Worm (Caenorhabditis elegans): ENCODE data around the gene K10D11.3.

Gene K10D11.3

ce11 chrIV:13029674-13030466 is 43.9 kb upstream of the K10D11.3 start (continued):
- TF ChIP-seq unc-3 (GFP tag; conservative IDR thresholded peaks at IDR 0.05) (no peak), unc-3 (tag; optimal IDR thresholded peaks at IDR 0.05) (no peak), lim-6 (tag; optimal IDR thresholded peaks at IDR 0.05) (no peak), tbx-2 (tag; optimal IDR thresholded peaks at IDR 0.05) (peak; percentile 35), ceh-34 (tag; optimal IDR thresholded peaks at IDR 0.05) (peak; percentile 41), pag-3 (tag; optimal IDR thresholded peaks at IDR 0.05; ENCODE audit: borderline replicate concordance) (no peak), unc-86 (tag; optimal IDR thresholded peaks at IDR 0.05) (peak; percentile 16), rnt-1 (tag; optimal IDR thresholded peaks at IDR 0.05) (peak; percentile 45), ceh-9 (tag; optimal IDR thresholded peaks at IDR 0.05) (no peak), unc-55 (GFP tag; optimal IDR thresholded peaks at IDR 0.05) (peak; percentile 11), K09A11.1 (tag; optimal IDR thresholded peaks at IDR 0.05; ENCODE audit: insufficient read depth) (no peak), sdc-2 (tag; optimal IDR thresholded peaks at IDR 0.05) (peak; percentile 49), dmd-4 (tag; optimal IDR thresholded peaks at IDR 0.05; ENCODE audit: borderline replicate concordance) (no peak), pax-1 (tag; optimal IDR thresholded peaks at IDR 0.05) (no peak), hlh-15 (tag; optimal IDR thresholded peaks at IDR 0.05) (no peak), eyg-1 (tag; optimal IDR thresholded peaks at IDR 0.05) (no peak), ttx-3 (tag; optimal IDR thresholded peaks at IDR 0.05) (no peak), ceh-19 (GFP tag; optimal IDR thresholded peaks at IDR 0.05) (peak; percentile 71)

- TF ChIP-seq pqm-1 (tag; optimal IDR thresholded peaks at IDR 0.05) (no peak), ceh-34 (tag; optimal IDR thresholded peaks at IDR 0.05) (peak; percentile 79)
These were observed 43.1 kb upstream of the K10D11.3 start for ce11 chrIV:13028746-13029673.

- no peak for TF ChIP-seq ceh-34 (tag; optimal IDR thresholded peaks at IDR 0.05)
- TF ChIP-seq hlh-30 (tag; optimal IDR thresholded peaks at IDR 0.05; ENCODE audit: insufficient read depth), result no peak
- no peak for TF ChIP-seq lin-11 (tag; optimal IDR thresholded peaks at IDR 0.05)
- TF ChIP-seq fax-1 (tag; optimal IDR thresholded peaks at IDR 0.05), result peak; percentile 5
- no peak for TF ChIP-seq unc-3 (GFP tag; conservative IDR thresholded peaks at IDR 0.05)
- TF ChIP-seq unc-3 (tag; optimal IDR thresholded peaks at IDR 0.05), result no peak
- peak; percentile 68 for TF ChIP-seq ceh-14 (tag; optimal IDR thresholded peaks at IDR 0.05)
- TF ChIP-seq unc-86 (tag; optimal IDR thresholded peaks at IDR 0.05), result peak; percentile 8
- TF ChIP-seq ceh-31 (tag; optimal IDR thresholded peaks at IDR 0.05), result peak; percentile 12
- no peak for TF ChIP-seq pax-1 (tag; optimal IDR thresholded peaks at IDR 0.05)
- TF ChIP-seq ref-2 (tag; optimal IDR thresholded peaks at IDR 0.05), result peak; percentile 44
- no peak for TF ChIP-seq ceh-2 (tag; optimal IDR thresholded peaks at IDR 0.05)
- no peak for TF ChIP-seq ahr-1 (tag; optimal IDR thresholded peaks at IDR 0.05)
- TF ChIP-seq unc-42 (tag; optimal IDR thresholded peaks at IDR 0.05), result peak; percentile 71
- TF ChIP-seq Y22D7AL.16 (tag; optimal IDR thresholded peaks at IDR 0.05), result no peak
- TF ChIP-seq dmd-4 (tag; optimal IDR thresholded peaks at IDR 0.05; ENCODE audit: borderline replicate concordance), result no peak
- no peak for TF ChIP-seq che-1 (tag; optimal IDR thresholded peaks at IDR 0.05)
- TF ChIP-seq nhr-11 (tag; optimal IDR thresholded peaks at IDR 0.05), result no peak
- TF ChIP-seq tbx-7 (tag; optimal IDR thresholded peaks at IDR 0.05), result no peak
- TF ChIP-seq ceh-30 (tag; optimal IDR thresholded peaks at IDR 0.05), result no peak
- TF ChIP-seq pat-9 (tag; optimal IDR thresholded peaks at IDR 0.05), result no peak
- no peak for TF ChIP-seq hlh-15 (tag; optimal IDR thresholded peaks at IDR 0.05)
- TF ChIP-seq hlh-13 (GFP tag; optimal IDR thresholded peaks at IDR 0.05), result no peak
These were observed 42.1 kb upstream of the K10D11.3 start for ce11 chrIV:13027801-13028641.
